Worm (Caenorhabditis elegans): Measurements from ENCODE around the gene his-74.

The his-74 gene

ce11 chrV:12676299-12676698, 16.2 kb upstream of the his-74 start:
- TF ChIP-seq mls-2 (tag; optimal IDR thresholded peaks at IDR 0.05) (no peak), mep-1 (tag; optimal IDR thresholded peaks at IDR 0.05) (no peak), hlh-1 (tag; optimal IDR thresholded peaks at IDR 0.05) (no peak)

- TF ChIP-seq nhr-28 (tag; optimal IDR thresholded peaks at IDR 0.05) (no peak), mep-1 (tag; optimal IDR thresholded peaks at IDR 0.05) (no peak), nhr-2 (tag; optimal IDR thresholded peaks at IDR 0.05) (no peak), flh-1 (GFP tag; optimal IDR thresholded peaks at IDR 0.05) (no peak), lsy-2 (tag; optimal IDR thresholded peaks at IDR 0.05) (no peak), cnd-1 (tag; optimal IDR thresholded peaks at IDR 0.05) (no peak), elt-3 (tag; optimal IDR thresholded peaks at IDR 0.05) (no peak), pha-4 (tag; optimal IDR thresholded peaks at IDR 0.05) (no peak), snpc-4 (tag; optimal IDR thresholded peaks at IDR 0.05) (no peak), ceh-43 (GFP tag; optimal IDR thresholded peaks at IDR 0.05) (no peak), elt-1 (tag; optimal IDR thresholded peaks at IDR 0.05; ENCODE audit: borderline replicate concordance, insufficient read depth) (no peak), nhr-12 (tag; optimal IDR thresholded peaks at IDR 0.05) (no peak), tbx-8 (GFP tag; optimal IDR thresholded peaks at IDR 0.05) (no peak), drap-1 (GFP tag; optimal IDR thresholded peaks at IDR 0.05) (no peak), nhr-76 (tag; optimal IDR thresholded peaks at IDR 0.05) (no peak), sptf-1 (tag; optimal IDR thresholded peaks at IDR 0.05) (no peak), zip-8 (tag; optimal IDR thresholded peaks at IDR 0.05) (no peak), bed-3 (GFP tag; optimal IDR thresholded peaks at IDR 0.05) (no peak), mab-5 (tag; optimal IDR thresholded peaks at IDR 0.05) (no peak), lin-13 (tag; optimal IDR thresholded peaks at IDR 0.05) (no peak)
Observed at ce11 chrV:12673745-12674144, 13.6 kb upstream of the his-74 start.

- TF ChIP-seq blmp-1 (tag; optimal IDR thresholded peaks at IDR 0.05) (no peak), nhr-76 (tag; optimal IDR thresholded peaks at IDR 0.05) (no peak), elt-1 (tag; optimal IDR thresholded peaks at IDR 0.05; ENCODE audit: borderline replicate concordance, insufficient read depth) (no peak), elt-3 (tag; optimal IDR thresholded peaks at IDR 0.05) (no peak), cnd-1 (tag; optimal IDR thresholded peaks at IDR 0.05) (no peak), nhr-2 (tag; optimal IDR thresholded peaks at IDR 0.05) (no peak), ces-1 (GFP tag; optimal IDR thresholded peaks at IDR 0.05) (no peak), lin-32 (GFP tag; optimal IDR thresholded peaks at IDR 0.05) (no peak), unc-62 (GFP tag; optimal IDR thresholded peaks at IDR 0.05) (no peak), ceh-83 (GFP tag; optimal IDR thresholded peaks at IDR 0.05) (no peak)
Observed at ce11 chrV:12670607-12671006, 10.5 kb upstream of the his-74 start, which contains the start of gene srx-116. Gene srx-116 (plus strand): TSS chrV:12670907.

ce11 chrV:12667926-12668325, 7.8 kb upstream of the his-74 start, which contains the start of gene W05B10.4:
Gene W05B10.4 (plus strand): TSS chrV:12668226.
- TF ChIP-seq blmp-1 (tag; optimal IDR thresholded peaks at IDR 0.05), result no peak
- no peak for TF ChIP-seq drap-1 (GFP tag; optimal IDR thresholded peaks at IDR 0.05)
- no peak for TF ChIP-seq hlh-1 (tag; optimal IDR thresholded peaks at IDR 0.05)
- no peak for TF ChIP-seq zip-8 (tag; optimal IDR thresholded peaks at IDR 0.05)
- no peak for TF ChIP-seq M03D4.4 (tag; optimal IDR thresholded peaks at IDR 0.05)
- TF ChIP-seq ceh-39 (tag; optimal IDR thresholded peaks at IDR 0.05), result no peak
- no peak for TF ChIP-seq ham-2 (GFP tag; optimal IDR thresholded peaks at IDR 0.05)
- no peak for TF ChIP-seq bed-3 (GFP tag; optimal IDR thresholded peaks at IDR 0.05)
- TF ChIP-seq elt-3 (tag; optimal IDR thresholded peaks at IDR 0.05), result no peak
- TF ChIP-seq mep-1 (tag; optimal IDR thresholded peaks at IDR 0.05), result no peak

ce11 chrV:12667397-12667796, 7.3 kb upstream of the his-74 start:
- no peak for TF ChIP-seq mab-5 (tag; optimal IDR thresholded peaks at IDR 0.05)
- no peak for TF ChIP-seq nhr-76 (tag; optimal IDR thresholded peaks at IDR 0.05)
- no peak for TF ChIP-seq ces-1 (GFP tag; optimal IDR thresholded peaks at IDR 0.05)
- no peak for TF ChIP-seq zip-8 (tag; optimal IDR thresholded peaks at IDR 0.05)
- no peak for TF ChIP-seq ham-2 (GFP tag; optimal IDR thresholded peaks at IDR 0.05)
- no peak for TF ChIP-seq elt-1 (tag; optimal IDR thresholded peaks at IDR 0.05; ENCODE audit: borderline replicate concordance, insufficient read depth)
- no peak for TF ChIP-seq pha-4 (tag; optimal IDR thresholded peaks at IDR 0.05)
- TF ChIP-seq drap-1 (GFP tag; optimal IDR thresholded peaks at IDR 0.05), result no peak
- TF ChIP-seq lsy-2 (tag; optimal IDR thresholded peaks at IDR 0.05), result no peak
- TF ChIP-seq sptf-1 (tag; optimal IDR thresholded peaks at IDR 0.05), result no peak
- TF ChIP-seq mls-2 (tag; optimal IDR thresholded peaks at IDR 0.05), result no peak
- no peak for TF ChIP-seq ceh-39 (tag; optimal IDR thresholded peaks at IDR 0.05)
- TF ChIP-seq ceh-43 (GFP tag; optimal IDR thresholded peaks at IDR 0.05), result no peak
- TF ChIP-seq unc-62 (GFP tag; optimal IDR thresholded peaks at IDR 0.05), result no peak
- no peak for TF ChIP-seq cnd-1 (tag; optimal IDR thresholded peaks at IDR 0.05)
- no peak for TF ChIP-seq elt-3 (tag; optimal IDR thresholded peaks at IDR 0.05)
- TF ChIP-seq lin-13 (tag; optimal IDR thresholded peaks at IDR 0.05), result no peak
- no peak for TF ChIP-seq flh-1 (GFP tag; optimal IDR thresholded peaks at IDR 0.05)
- no peak for TF ChIP-seq mep-1 (tag; optimal IDR thresholded peaks at IDR 0.05)
- no peak for TF ChIP-seq nhr-237 (tag; optimal IDR thresholded peaks at IDR 0.05)
